Worm (Caenorhabditis elegans) whole organism, L2 larva: ENCODE data around the gene srsx-31.
"Not testable (repeated sequence)": the region's sequence is repeated elsewhere in the genome, so short reads cannot be mapped to it uniquely, and the experiment has no call there.

Experiments used
- R02D3.7 ChIP-seq: fragments of 150-350 bp; optimal IDR thresholded peaks from 2 replicates; lab custom pipeline; 2014; ENCODE audit warnings: missing biosample characterization, missing genetic modification characterization
- ama-1 ChIP-seq: fragments of 150-350 bp; optimal IDR thresholded peaks from 2 replicates; lab custom pipeline; 2018; ENCODE audit warnings: inconsistent platforms
- ceh-16 ChIP-seq: fragments of 150-350 bp; optimal IDR thresholded peaks from 2 replicates; lab custom pipeline; 2014; ENCODE audit warnings: missing biosample characterization, missing genetic modification characterization
- ceh-82 ChIP-seq: fragments of 150-350 bp; optimal IDR thresholded peaks from 2 replicates; lab custom pipeline; 2014; ENCODE audit warnings: missing biosample characterization, missing genetic modification characterization
- fos-1 ChIP-seq: fragments of 150-350 bp; optimal IDR thresholded peaks from 2 replicates; lab custom pipeline; 2014; ENCODE audit warnings: missing biosample characterization, missing genetic modification characterization
- mab-5 ChIP-seq: fragments of 150-350 bp; optimal IDR thresholded peaks from 2 replicates; lab custom pipeline; 2014; ENCODE audit warnings: missing biosample characterization, missing genetic modification characterization
- mdl-1 ChIP-seq, 2 experiments: fragments of 150-350 bp in 1 of 2; sonication (generic microtip) in 1 of 2; optimal IDR thresholded peaks; 2 replicates each; lab custom pipeline; 2017; ENCODE audit warnings: missing biosample characterization in 2 of 2, missing genetic modification characterization in 2 of 2
- nhr-23 ChIP-seq: fragments of 150-350 bp; optimal IDR thresholded peaks from 2 replicates; lab custom pipeline; 2014; ENCODE audit warnings: missing biosample characterization, missing genetic modification reagents, missing genetic modification characterization
- nhr-237 ChIP-seq: fragments of 150-350 bp; optimal IDR thresholded peaks from 2 replicates; lab custom pipeline; 2014; ENCODE audit warnings: missing biosample characterization, missing genetic modification characterization
- nhr-77 ChIP-seq: fragments of 150-350 bp; optimal IDR thresholded peaks from 2 replicates; lab custom pipeline; 2014; ENCODE audit warnings: missing biosample characterization, missing genetic modification characterization
- skn-1 ChIP-seq: sonication (generic microtip); optimal IDR thresholded peaks from 2 replicates; lab custom pipeline; 2017; ENCODE audit warnings: missing biosample characterization, missing genetic modification characterization
- sma-9 ChIP-seq, 2 experiments: fragments of 150-350 bp in 1 of 2; sonication (generic microtip) in 1 of 2; optimal IDR thresholded peaks; 2 replicates each; lab custom pipeline; 2014 to 2016; ENCODE audit warnings: missing genetic modification characterization in 2 of 2, mild to moderate bottlenecking in 1 of 2, missing biosample characterization in 1 of 2, missing compliant biosample characterization in 1 of 2, missing genetic modification reagents in 1 of 2, moderate library complexity in 1 of 2
- snpc-4 ChIP-seq: fragments of 150-350 bp; optimal IDR thresholded peaks from 2 replicates; lab custom pipeline; 2014; ENCODE audit warnings: missing biosample characterization, missing genetic modification characterization
- unc-39 ChIP-seq: fragments of 150-350 bp; optimal IDR thresholded peaks from 2 replicates; lab custom pipeline; 2014; ENCODE audit warnings: missing biosample characterization, missing genetic modification characterization

DNA sequence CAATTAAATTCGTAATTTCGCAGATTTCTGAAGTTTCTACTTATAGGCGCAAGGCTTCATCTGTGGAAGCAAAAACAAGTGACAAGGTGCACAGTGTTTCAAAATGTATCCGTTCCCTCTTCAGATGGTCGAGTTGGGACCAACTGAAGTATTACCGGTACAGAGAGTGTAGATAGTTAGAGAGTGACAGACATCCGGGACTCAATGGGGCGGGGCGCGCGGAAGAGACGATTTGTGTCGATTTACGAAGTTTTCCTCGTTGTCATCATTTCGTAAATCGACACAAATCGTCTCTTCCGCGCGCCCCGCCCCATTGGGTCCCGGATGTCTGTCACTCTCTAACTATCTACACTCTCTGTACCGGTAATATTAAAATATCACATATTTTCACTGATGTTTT is 31.2 kb upstream of the srsx-31 start, which contains the start of gene C03E10.3:
- TF ChIP-seq snpc-4 (tag; lab: Kevin White, UChicago); nhr-237; R02D3.7 (tag; lab: Kevin White, UChicago); unc-39 (tag; lab: Kevin White, UChicago); nhr-77 (tag; lab: Kevin White, UChicago); sma-9 (GFP tag; optimal IDR thresholded peaks at IDR 0.05; lab: Kevin White, UChicago); sma-9 (tag; optimal IDR thresholded peaks at IDR 0.05; lab: Kevin White, UChicago); skn-1 (tag; lab: Kevin White, UChicago); ceh-16; nhr-23 (tag; lab: Kevin White, UChicago); ceh-82 (tag; lab: Kevin White, UChicago); ama-1 (lab: Kevin White, UChicago); fos-1 (tag; lab: Kevin White, UChicago); mdl-1 (tag; optimal IDR thresholded peaks at IDR 0.05; lab: Kevin White, UChicago); mab-5: not testable (repeated sequence)
